Worm (Caenorhabditis elegans): Measurements from ENCODE around the gene dhs-9.

ce11 chrIII:5326323-5326722 is 41.5 kb downstream of the dhs-9 start, which contains the start of gene sorf-2:
- TF ChIP-seq nhr-237 (tag; optimal IDR thresholded peaks at IDR 0.05) (no peak), nhr-28 (tag; optimal IDR thresholded peaks at IDR 0.05) (no peak), drap-1 (GFP tag; optimal IDR thresholded peaks at IDR 0.05) (no peak), elt-3 (tag; optimal IDR thresholded peaks at IDR 0.05) (no peak), unc-39 (tag; optimal IDR thresholded peaks at IDR 0.05) (no peak), nhr-76 (tag; optimal IDR thresholded peaks at IDR 0.05) (no peak), mep-1 (tag; optimal IDR thresholded peaks at IDR 0.05) (no peak), ztf-11 (tag; optimal IDR thresholded peaks at IDR 0.05) (no peak), mls-2 (tag; optimal IDR thresholded peaks at IDR 0.05) (no peak), ces-1 (GFP tag; optimal IDR thresholded peaks at IDR 0.05) (no peak), blmp-1 (tag; optimal IDR thresholded peaks at IDR 0.05) (no peak)
